Worm (Caenorhabditis elegans) whole organism, L4 larva: ENCODE results near the gene pqn-63.

Experiments used
- D1046.2 ChIP-seq: fragments of 200-800 bp; sonication (Bioruptor generic); IDR thresholded peaks from 2 replicates; pipeline ENCODE4 v1.3.6; 2022; ENCODE audit warnings: missing genetic modification characterization, missing compliant biosample characterization
- F26F4.8 ChIP-seq: fragments of 200-800 bp; sonication (Bioruptor generic); conservative IDR thresholded peaks from 2 replicates; pipeline ENCODE4 v1.3.6; 2022; ENCODE audit warnings: missing genetic modification characterization, missing compliant biosample characterization
- F44E2.7 ChIP-seq: fragments of 200-800 bp; sonication (Bioruptor generic); IDR thresholded peaks from 2 replicates; pipeline ENCODE4 v2.1.2; 2022; ENCODE audit warnings: missing genetic modification characterization, missing compliant biosample characterization
- T26A8.4 ChIP-seq: fragments of 200-800 bp; sonication (Bioruptor generic); IDR thresholded peaks from 2 replicates; pipeline ENCODE4 v1.3.6; 2022; ENCODE audit warnings: missing genetic modification characterization, missing compliant biosample characterization
- Y48G9A.11 ChIP-seq: fragments of 200-800 bp; sonication (Bioruptor generic); IDR thresholded peaks from 2 replicates; pipeline ENCODE4 v1.3.6; 2022; ENCODE audit warnings: missing genetic modification reagents, missing genetic modification characterization, missing compliant biosample characterization
- Y5F2A.4 ChIP-seq: fragments of 200-800 bp; sonication (Bioruptor generic); optimal IDR thresholded peaks from 2 replicates; lab custom pipeline; 2018; ENCODE audit warnings: mild to moderate bottlenecking, missing genetic modification characterization, missing compliant biosample characterization
- ZK546.5 ChIP-seq, 2 experiments: sonication (generic microtip); optimal IDR thresholded peaks; 2 replicates each; lab custom pipeline; 2017; ENCODE audit warnings: missing biosample characterization in 2 of 2, missing genetic modification characterization in 2 of 2
- aha-1 ChIP-seq: fragments of 150-350 bp; peaks from one replicate; lab custom pipeline; 2014; ENCODE audit warnings: missing biosample characterization, missing genetic modification characterization
- ceh-20 ChIP-seq: fragments of 200-800 bp; sonication (Bioruptor generic); IDR thresholded peaks from 2 replicates; pipeline ENCODE4 v1.3.6; 2022; ENCODE audit warnings: missing genetic modification reagents, missing genetic modification characterization, missing compliant biosample characterization
- ceh-44 ChIP-seq: fragments of 200-800 bp; sonication (Bioruptor generic); IDR thresholded peaks from 2 replicates; pipeline ENCODE4 v1.3.6; 2022; ENCODE audit warnings: missing genetic modification reagents, missing genetic modification characterization, missing compliant biosample characterization
- ceh-82 ChIP-seq: sonication (generic microtip); optimal IDR thresholded peaks from 2 replicates; lab custom pipeline; 2017; ENCODE audit warnings: missing biosample characterization, missing genetic modification characterization
- cey-2 ChIP-seq: sonication (generic microtip); optimal IDR thresholded peaks from 3 replicates; lab custom pipeline; 2017; ENCODE audit warnings: missing genetic modification characterization, mild to moderate bottlenecking, missing compliant biosample characterization, antibody characterized with exemption, borderline replicate concordance; ENCODE audit not compliant: insufficient read depth
- daf-16 ChIP-seq, 3 experiments: sonication (generic microtip); optimal IDR thresholded peaks; 2 replicates each; lab custom pipeline; 2016 to 2017; ENCODE audit warnings: missing genetic modification characterization in 3 of 3, missing genetic modification reagents in 3 of 3, mild to moderate bottlenecking in 2 of 3, missing compliant biosample characterization in 2 of 3, missing biosample characterization in 1 of 3, moderate library complexity in 1 of 3
- daf-8 ChIP-seq: fragments of 200-800 bp; sonication (Bioruptor generic); IDR thresholded peaks from 2 replicates; pipeline ENCODE4 v1.3.6; 2022; ENCODE audit warnings: missing genetic modification characterization, missing compliant biosample characterization
- dmd-6 ChIP-seq: fragments of 200-800 bp; sonication (Bioruptor generic); IDR thresholded peaks from 2 replicates; pipeline ENCODE4 v1.3.6; 2022; ENCODE audit warnings: missing genetic modification reagents, missing genetic modification characterization, missing compliant biosample characterization
- dmd-8 ChIP-seq: fragments of 200-800 bp; sonication (Bioruptor generic); IDR thresholded peaks from 2 replicates; pipeline ENCODE4 v1.3.6; 2022; ENCODE audit warnings: missing genetic modification characterization, missing compliant biosample characterization
- dpl-1 ChIP-seq: fragments of 150-350 bp; optimal IDR thresholded peaks from 2 replicates; lab custom pipeline; 2014; ENCODE audit warnings: missing biosample characterization, missing genetic modification reagents, missing genetic modification characterization
- egl-43 ChIP-seq: fragments of 200-800 bp; sonication (Bioruptor generic); IDR thresholded peaks from 2 replicates; pipeline ENCODE4 v1.3.6; 2022; ENCODE audit warnings: missing genetic modification reagents, missing genetic modification characterization, missing compliant biosample characterization
- fkh-10 ChIP-seq: fragments of 150-350 bp; optimal IDR thresholded peaks from 2 replicates; lab custom pipeline; 2014; ENCODE audit warnings: missing biosample characterization, missing genetic modification reagents, missing genetic modification characterization
- fos-1 ChIP-seq: fragments of 150-350 bp; optimal IDR thresholded peaks from 2 replicates; lab custom pipeline; 2014; ENCODE audit warnings: missing biosample characterization, missing genetic modification characterization
- hlh-11 ChIP-seq: fragments of 200-800 bp; sonication (Bioruptor generic); optimal IDR thresholded peaks from 2 replicates; lab custom pipeline; 2018; ENCODE audit warnings: mild to moderate bottlenecking, missing genetic modification characterization, missing compliant biosample characterization
- lim-7 ChIP-seq: fragments of 200-800 bp; sonication (Bioruptor generic); IDR thresholded peaks from 2 replicates; pipeline ENCODE4 v1.3.6; 2022; ENCODE audit warnings: missing genetic modification characterization, missing compliant biosample characterization
- lin-1 ChIP-seq: fragments of 200-800 bp; sonication (Bioruptor generic); IDR thresholded peaks from 2 replicates; pipeline ENCODE4 v1.3.6; 2022; ENCODE audit warnings: missing genetic modification reagents, missing genetic modification characterization, missing compliant biosample characterization
- lin-15B ChIP-seq: fragments of 150-350 bp; sonication (generic microtip); optimal IDR thresholded peaks from 3 replicates; lab custom pipeline; 2014; ENCODE audit warnings: missing biosample characterization, missing genetic modification characterization
- lir-3 ChIP-seq: sonication (generic microtip); optimal IDR thresholded peaks from 2 replicates; lab custom pipeline; 2016; ENCODE audit warnings: mild to moderate bottlenecking, missing genetic modification characterization, missing compliant biosample characterization
- mxl-2 ChIP-seq: fragments of 200-800 bp; sonication (Bioruptor generic); conservative IDR thresholded peaks from 2 replicates; pipeline ENCODE4 v1.3.6; 2022; ENCODE audit warnings: missing genetic modification reagents, missing genetic modification characterization, missing compliant biosample characterization
- nhr-102 ChIP-seq: sonication (generic microtip); optimal IDR thresholded peaks from 2 replicates; lab custom pipeline; 2016; ENCODE audit warnings: mild to moderate bottlenecking, missing genetic modification characterization, moderate library complexity, missing compliant biosample characterization
- nhr-25 ChIP-seq: sonication (generic microtip); optimal IDR thresholded peaks from 2 replicates; lab custom pipeline; 2017; ENCODE audit warnings: missing genetic modification characterization, mild to moderate bottlenecking, missing compliant biosample characterization, antibody characterized with exemption, moderate library complexity, borderline replicate concordance; ENCODE audit not compliant: insufficient read depth
- nhr-48 ChIP-seq: sonication (generic microtip); optimal IDR thresholded peaks from 2 replicates; lab custom pipeline; 2016; ENCODE audit warnings: mild to moderate bottlenecking, missing genetic modification characterization, missing compliant biosample characterization
- pha-4 ChIP-seq, 2 experiments: fragments of 150-350 bp in 1 of 2; fragments of 200-800 bp in 1 of 2; sonication (Bioruptor generic) in 1 of 2; IDR thresholded peaks in 1 of 2; optimal IDR thresholded peaks in 1 of 2; 2 replicates each; pipeline versions ENCODE4 v1.3.6 to Lab custom; 2014 to 2022; ENCODE audit warnings: missing genetic modification characterization in 2 of 2, missing genetic modification reagents in 2 of 2, missing biosample characterization in 1 of 2, missing compliant biosample characterization in 1 of 2
- php-3 ChIP-seq: fragments of 200-800 bp; sonication (Bioruptor generic); IDR thresholded peaks from 2 replicates; pipeline ENCODE4 v1.3.6; 2022; ENCODE audit warnings: missing genetic modification reagents, missing genetic modification characterization, missing compliant biosample characterization
- sdz-12 ChIP-seq: fragments of 200-800 bp; sonication (Bioruptor generic); optimal IDR thresholded peaks from 2 replicates; lab custom pipeline; 2018; ENCODE audit warnings: mild to moderate bottlenecking, missing genetic modification characterization, missing compliant biosample characterization
- set-16 ChIP-seq: fragments of 200-800 bp; sonication (Bioruptor generic); IDR thresholded peaks from 2 replicates; pipeline ENCODE4 v1.3.6; 2022; ENCODE audit warnings: missing genetic modification reagents, missing genetic modification characterization, missing compliant biosample characterization
- snpc-1.2 ChIP-seq: fragments of 200-800 bp; sonication (Bioruptor generic); IDR thresholded peaks from 2 replicates; pipeline ENCODE4 v1.3.6; 2022; ENCODE audit warnings: missing genetic modification reagents, missing genetic modification characterization, missing compliant biosample characterization
- spr-3 ChIP-seq: fragments of 200-800 bp; sonication (Bioruptor generic); optimal IDR thresholded peaks from 2 replicates; lab custom pipeline; 2018; ENCODE audit warnings: mild to moderate bottlenecking, missing genetic modification characterization, missing compliant biosample characterization
- tra-1 ChIP-seq: fragments of 200-800 bp; sonication (Bioruptor generic); IDR thresholded peaks from 2 replicates; pipeline ENCODE4 v1.3.6; 2022; ENCODE audit warnings: missing genetic modification reagents, missing genetic modification characterization, missing compliant biosample characterization
- zag-1 ChIP-seq: fragments of 150-350 bp; optimal IDR thresholded peaks from 2 replicates; lab custom pipeline; 2014; ENCODE audit warnings: missing biosample characterization, missing genetic modification characterization

The pqn-63 gene

DNA sequence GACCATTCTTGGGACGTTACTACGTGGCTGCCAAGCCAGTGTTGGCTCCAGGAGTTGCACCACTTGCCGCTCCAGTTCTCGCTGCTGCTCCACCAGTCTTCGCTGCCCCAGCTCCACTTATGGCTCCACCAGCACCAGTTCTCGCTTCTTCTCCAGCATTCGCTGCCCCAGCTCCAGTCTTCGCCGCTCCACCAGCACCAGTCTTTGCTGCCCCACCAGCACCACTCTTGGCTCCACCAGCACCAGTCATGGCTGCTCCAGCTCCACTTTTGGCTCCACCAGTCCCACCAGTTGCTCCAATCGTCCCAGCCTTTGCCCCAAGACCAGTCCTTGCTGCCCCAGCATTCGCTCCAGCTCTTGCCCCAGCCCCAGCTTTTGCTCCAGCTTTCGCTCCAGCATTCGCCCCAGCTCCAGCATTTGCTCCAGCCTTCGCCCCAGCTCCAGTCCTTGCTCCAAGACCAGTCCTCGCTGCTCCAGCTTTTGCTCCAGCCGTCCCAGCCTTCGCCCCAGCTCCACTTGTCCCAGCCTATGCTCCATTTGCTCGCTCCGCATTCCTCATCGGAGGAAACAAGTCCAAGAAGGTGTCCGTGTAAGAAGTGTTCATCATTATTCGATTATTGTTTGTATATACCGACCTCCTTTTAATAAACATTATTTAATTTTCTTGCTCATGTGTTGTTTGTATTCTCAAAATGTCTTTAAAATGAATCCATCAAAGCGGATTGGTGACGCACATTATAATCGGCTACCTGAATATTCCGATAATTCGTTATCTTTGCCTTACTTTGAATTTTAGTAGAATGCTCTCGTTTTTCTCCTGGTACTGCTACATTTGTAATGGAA lies 10.0 kb downstream of the pqn-63 start, which contains the start of gene T06E4.7:
Gene T06E4.7, plus strand, starts transcription at position 793 of the 843 bp plus-strand sequence.
- peak; percentile 97 for TF ChIP-seq set-16
- TF ChIP-seq lir-3: no peak
- TF ChIP-seq daf-8: no peak
- peak; percentile 53 for TF ChIP-seq sdz-12 (GFP tag; lab: Kevin White, UChicago)
- 0 out of 2 replicates have a peak, but pooled peaks have one; percentile 5 for TF ChIP-seq egl-43 (GFP tag; lab: Robert Waterston, UW)
- no peak for TF ChIP-seq ceh-20 (GFP tag; lab: Robert Waterston, UW)
- TF ChIP-seq, all 104 proteins: peak for 3

DNA sequence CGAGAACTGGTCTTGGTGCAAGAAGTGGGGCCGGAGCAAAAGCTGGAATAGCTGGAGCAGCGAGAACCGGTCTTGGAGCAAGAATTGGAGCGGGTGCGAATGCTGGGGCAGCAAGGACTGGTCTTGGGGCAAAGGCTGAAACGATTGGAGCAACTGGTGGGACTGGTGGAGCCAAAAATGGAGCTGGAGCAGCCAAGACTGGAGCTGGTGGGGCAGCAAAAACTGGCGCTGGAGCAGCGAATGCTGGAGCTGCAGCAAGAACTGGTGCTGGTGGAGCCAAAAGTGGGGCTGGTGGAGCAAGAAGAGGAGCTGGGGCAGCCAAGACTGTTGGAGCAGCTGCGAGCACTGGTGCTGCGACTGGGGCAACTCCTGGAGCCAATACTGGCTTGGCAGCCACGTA lies 12.8 kb downstream of the pqn-63 start:
- TF ChIP-seq set-16: peak; percentile 95
- peak; percentile 57; the same call in 1 of the 2 replicates for TF ChIP-seq egl-43 (GFP tag; lab: Robert Waterston, UW)
- TF ChIP-seq tra-1 (GFP tag; lab: Robert Waterston, UW): 0 out of 2 replicates have a peak, but pooled peaks have one; percentile 21
- TF ChIP-seq T26A8.4 (GFP tag; lab: Robert Waterston, UW): no peak
- TF ChIP-seq aha-1 (tag; lab: Kevin White, UChicago): peak; percentile 72

DNA sequence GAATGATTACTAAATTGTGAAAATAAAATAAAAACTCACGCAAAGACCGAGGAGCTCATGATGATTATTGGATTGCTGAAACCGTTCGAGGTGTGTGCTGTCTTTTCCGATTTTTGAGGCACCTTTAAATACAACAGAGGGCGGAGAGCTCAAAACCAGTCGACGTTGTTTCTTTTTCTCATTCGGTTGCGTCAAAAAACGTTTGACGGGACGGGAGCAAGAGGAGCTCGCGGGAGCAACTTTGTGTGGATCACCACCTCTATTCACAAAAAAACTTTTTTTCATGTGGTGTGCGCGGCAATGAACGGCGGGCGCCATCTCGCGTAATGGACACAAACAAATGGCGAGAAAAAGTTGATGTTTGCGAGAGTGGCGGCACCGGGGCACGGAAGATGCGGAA lies 13.3 kb downstream of the pqn-63 start, which contains the start of gene idpc-3:
Gene idpc-3, minus strand, starts transcription at position 101 of the 400 bp plus-strand sequence.
- TF ChIP-seq nhr-48 (no peak), hlh-11 (tag; lab: Kevin White, UChicago) (no peak), F44E2.7 (no peak), dmd-8 (GFP tag; lab: Robert Waterston, UW) (no peak), mxl-2 (GFP tag; lab: Robert Waterston, UW) (no peak), lin-1 (GFP tag; lab: Robert Waterston, UW) (no peak), ceh-44 (GFP tag; lab: Robert Waterston, UW) (no peak), fkh-10 (GFP tag; lab: Kevin White, UChicago) (no peak), nhr-25 (tag; lab: Kevin White, UChicago) (no peak), dpl-1 (GFP tag; lab: Kevin White, UChicago) (no peak), cey-2 (tag; lab: Kevin White, UChicago) (no peak), nhr-102 (no peak)

DNA sequence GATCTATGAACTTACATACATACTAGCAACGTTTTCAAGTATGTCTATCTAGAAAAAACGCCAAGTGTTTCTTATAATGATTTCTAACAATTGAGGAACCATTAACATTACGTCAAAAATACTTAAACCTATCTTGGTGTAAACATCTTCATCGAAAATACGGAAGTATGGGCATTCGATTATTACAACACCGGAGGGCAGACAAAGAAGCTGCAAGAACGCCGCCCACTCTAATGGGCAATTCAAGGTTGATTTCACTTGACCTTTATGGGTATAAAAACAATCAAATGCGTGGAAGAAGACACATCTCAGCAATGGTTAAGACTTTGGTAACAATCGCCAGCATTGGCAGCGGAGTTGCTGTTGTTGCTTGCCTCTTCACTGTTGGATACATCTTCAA lies 13.8 kb downstream of the pqn-63 start, which contains the start of gene col-146:
Gene col-146, plus strand, starts transcription at position 301 of the 400 bp plus-strand sequence.
- TF ChIP-seq F26F4.8 (no peak), lim-7 (GFP tag; lab: Robert Waterston, UW) (no peak), ceh-44 (GFP tag; lab: Robert Waterston, UW) (no peak), lin-1 (GFP tag; lab: Robert Waterston, UW) (no peak), D1046.2 (no peak), php-3 (GFP tag; lab: Robert Waterston, UW) (no peak), spr-3 (GFP tag; lab: Kevin White, UChicago) (no peak), Y48G9A.11 (GFP tag; lab: Robert Waterston, UW) (no peak), snpc-1.2 (GFP tag; lab: Robert Waterston, UW) (no peak), fos-1 (tag; lab: Kevin White, UChicago) (no peak), zag-1 (tag; lab: Kevin White, UChicago) (no peak), ceh-82 (tag; lab: Kevin White, UChicago) (no peak), pha-4 (GFP tag; IDR thresholded peaks at IDR 0.05; lab: Robert Waterston, UW) (no peak), pha-4 (tag; optimal IDR thresholded peaks at IDR 0.05; lab: Kevin White, UChicago) (no peak), ZK546.5 (tag; optimal IDR thresholded peaks at IDR 0.05; lab: Kevin White, UChicago) (no peak), aha-1 (tag; lab: Kevin White, UChicago) (no peak), daf-16 (GFP tag; optimal IDR thresholded peaks at IDR 0.05; lab: Kevin White, UChicago) (no peak), daf-16 (tag; optimal IDR thresholded peaks at IDR 0.05; lab: Kevin White, UChicago) (no peak), Y5F2A.4 (GFP tag; lab: Kevin White, UChicago) (no peak), dmd-6 (GFP tag; lab: Robert Waterston, UW) (no peak), lin-15B (tag; lab: Kevin White, UChicago) (no peak)
